Worm (Caenorhabditis elegans) whole organism, L3 larva: Measurements from ENCODE around the gene anat-1.
A peak's percentile ranks its signal among the peaks of the same experiment; 100 is the strongest.

Source experiments
- R02D3.7 ChIP-seq: fragments of 150-350 bp; optimal IDR thresholded peaks from 2 replicates; lab custom pipeline; 2014; ENCODE audit warnings: missing biosample characterization, missing genetic modification characterization
- aly-2 ChIP-seq: fragments of 150-350 bp; optimal IDR thresholded peaks from 2 replicates; lab custom pipeline; 2014; ENCODE audit warnings: missing biosample characterization, missing genetic modification characterization
- ama-1 ChIP-seq: fragments of 150-350 bp; optimal IDR thresholded peaks from 2 replicates; lab custom pipeline; 2018
- ceh-16 ChIP-seq: sonication (generic microtip); optimal IDR thresholded peaks from 2 replicates; lab custom pipeline; 2017; ENCODE audit warnings: missing biosample characterization, missing genetic modification characterization
- ceh-28 ChIP-seq: fragments of 150-350 bp; optimal IDR thresholded peaks from 2 replicates; lab custom pipeline; 2014; ENCODE audit warnings: missing biosample characterization, missing genetic modification reagents, missing genetic modification characterization
- ceh-82 ChIP-seq: fragments of 150-350 bp; optimal IDR thresholded peaks from 2 replicates; lab custom pipeline; 2014; ENCODE audit warnings: missing biosample characterization, missing genetic modification characterization
- ceh-9 ChIP-seq: sonication (generic microtip); optimal IDR thresholded peaks from 2 replicates; lab custom pipeline; 2018; ENCODE audit warnings: missing biosample characterization, missing genetic modification characterization
- daf-12 ChIP-seq: fragments of 150-350 bp; optimal IDR thresholded peaks from 2 replicates; lab custom pipeline; 2014; ENCODE audit warnings: missing biosample characterization, missing genetic modification reagents, missing genetic modification characterization
- egl-27 ChIP-seq: sonication (generic microtip); optimal IDR thresholded peaks from 4 replicates; lab custom pipeline; 2017; ENCODE audit warnings: missing biosample characterization, missing genetic modification reagents, missing genetic modification characterization
- elt-1 ChIP-seq: fragments of 150-350 bp; optimal IDR thresholded peaks from 2 replicates; lab custom pipeline; 2014; ENCODE audit warnings: missing biosample characterization, missing genetic modification characterization
- elt-2 ChIP-seq: sonication (generic microtip); optimal IDR thresholded peaks from 2 replicates; lab custom pipeline; 2016; ENCODE audit warnings: missing genetic modification reagents, mild to moderate bottlenecking, missing genetic modification characterization, missing compliant biosample characterization
- elt-3 ChIP-seq, 3 experiments: fragments of 150-350 bp in 1 of 3; sonication (generic microtip) in 2 of 3; optimal IDR thresholded peaks; 2 replicates in 2 of 3; 4 replicates in 1 of 3; lab custom pipeline; 2014 to 2017; ENCODE audit warnings: missing biosample characterization in 3 of 3, missing genetic modification characterization in 3 of 3
- eor-1 ChIP-seq, 2 experiments: fragments of 150-350 bp; optimal IDR thresholded peaks; 2 replicates each; lab custom pipeline; 2014 to 2018; ENCODE audit warnings: missing biosample characterization in 2 of 2, missing genetic modification characterization in 2 of 2
- fkh-2 ChIP-seq: fragments of 150-350 bp; optimal IDR thresholded peaks from 2 replicates; lab custom pipeline; 2014; ENCODE audit warnings: missing biosample characterization, missing genetic modification reagents, missing genetic modification characterization
- fos-1 ChIP-seq: fragments of 150-350 bp; optimal IDR thresholded peaks from 2 replicates; lab custom pipeline; 2014; ENCODE audit warnings: missing biosample characterization, missing genetic modification characterization
- hmg-11 ChIP-seq: sonication (generic microtip); optimal IDR thresholded peaks from 2 replicates; lab custom pipeline; 2016; ENCODE audit warnings: missing genetic modification characterization, missing compliant biosample characterization
- jun-1 ChIP-seq: fragments of 150-350 bp; optimal IDR thresholded peaks from 2 replicates; lab custom pipeline; 2014; ENCODE audit warnings: missing biosample characterization, missing genetic modification reagents, missing genetic modification characterization
- lin-15B ChIP-seq: fragments of 150-350 bp; optimal IDR thresholded peaks from 2 replicates; lab custom pipeline; 2014; ENCODE audit warnings: missing biosample characterization, missing genetic modification characterization
- lin-39 ChIP-seq: fragments of 150-350 bp; optimal IDR thresholded peaks from 2 replicates; lab custom pipeline; 2018; ENCODE audit warnings: missing biosample characterization, missing genetic modification reagents, missing genetic modification characterization
- mdl-1 ChIP-seq: fragments of 150-350 bp; optimal IDR thresholded peaks from 2 replicates; lab custom pipeline; 2014; ENCODE audit warnings: missing biosample characterization, missing genetic modification characterization
- nfya-1 ChIP-seq: sonication (generic microtip); optimal IDR thresholded peaks from 2 replicates; lab custom pipeline; 2017; ENCODE audit warnings: missing genetic modification characterization, mild to moderate bottlenecking, missing compliant biosample characterization, antibody characterized with exemption, moderate library complexity; ENCODE audit not compliant: insufficient read depth
- nhr-11 ChIP-seq: fragments of 150-350 bp; optimal IDR thresholded peaks from 2 replicates; lab custom pipeline; 2014; ENCODE audit warnings: missing biosample characterization, missing genetic modification characterization
- nhr-12 ChIP-seq: fragments of 150-350 bp; optimal IDR thresholded peaks from 2 replicates; lab custom pipeline; 2014; ENCODE audit warnings: missing biosample characterization, missing genetic modification characterization
- nhr-237 ChIP-seq: fragments of 150-350 bp; optimal IDR thresholded peaks from 2 replicates; lab custom pipeline; 2014; ENCODE audit warnings: missing biosample characterization, missing genetic modification characterization
- nhr-28 ChIP-seq: fragments of 150-350 bp; optimal IDR thresholded peaks from 2 replicates; lab custom pipeline; 2014; ENCODE audit warnings: missing biosample characterization, missing genetic modification characterization
- nhr-43 ChIP-seq: sonication (generic microtip); optimal IDR thresholded peaks from 2 replicates; lab custom pipeline; 2016; ENCODE audit warnings: mild to moderate bottlenecking, missing genetic modification characterization, missing compliant biosample characterization; ENCODE audit not compliant: poor library complexity, severe bottlenecking
- nhr-67 ChIP-seq: fragments of 150-350 bp; optimal IDR thresholded peaks from 2 replicates; lab custom pipeline; 2014; ENCODE audit warnings: missing biosample characterization, missing genetic modification characterization
- nhr-76 ChIP-seq: fragments of 150-350 bp; sonication (generic microtip); optimal IDR thresholded peaks from 5 replicates; lab custom pipeline; 2014; ENCODE audit warnings: missing biosample characterization, missing genetic modification characterization
- nhr-77 ChIP-seq: fragments of 150-350 bp; optimal IDR thresholded peaks from 2 replicates; lab custom pipeline; 2014; ENCODE audit warnings: missing biosample characterization, missing genetic modification characterization
- pha-4 ChIP-seq: fragments of 150-350 bp; optimal IDR thresholded peaks from 2 replicates; lab custom pipeline; 2014; ENCODE audit warnings: missing biosample characterization, missing genetic modification reagents, missing genetic modification characterization
- pqm-1 ChIP-seq: fragments of 150-350 bp; optimal IDR thresholded peaks from 2 replicates; lab custom pipeline; 2017; ENCODE audit warnings: missing biosample characterization, missing genetic modification characterization, inconsistent platforms
- sea-2 ChIP-seq: fragments of 150-350 bp; sonication (generic microtip); optimal IDR thresholded peaks from 4 replicates; lab custom pipeline; 2014; ENCODE audit warnings: missing biosample characterization, missing genetic modification reagents, missing genetic modification characterization
- skn-1 ChIP-seq: fragments of 150-350 bp; optimal IDR thresholded peaks from 2 replicates; lab custom pipeline; 2014; ENCODE audit warnings: missing biosample characterization, missing genetic modification characterization
- snpc-4 ChIP-seq: fragments of 150-350 bp; optimal IDR thresholded peaks from 2 replicates; lab custom pipeline; 2014; ENCODE audit warnings: missing biosample characterization, missing genetic modification characterization
- tbx-2 ChIP-seq: sonication (generic microtip); optimal IDR thresholded peaks from 2 replicates; lab custom pipeline; 2016; ENCODE audit warnings: mild to moderate bottlenecking, missing genetic modification characterization, missing compliant biosample characterization
- zag-1 ChIP-seq: fragments of 150-350 bp; optimal IDR thresholded peaks from 2 replicates; lab custom pipeline; 2014; ENCODE audit warnings: missing biosample characterization, missing genetic modification characterization
- ztf-11 ChIP-seq: fragments of 150-350 bp; optimal IDR thresholded peaks from 2 replicates; lab custom pipeline; 2014; ENCODE audit warnings: missing biosample characterization, missing genetic modification characterization
- ztf-4 ChIP-seq: fragments of 150-350 bp; optimal IDR thresholded peaks from 2 replicates; lab custom pipeline; 2014; ENCODE audit warnings: missing biosample characterization, missing genetic modification characterization

Gene anat-1

DNA sequence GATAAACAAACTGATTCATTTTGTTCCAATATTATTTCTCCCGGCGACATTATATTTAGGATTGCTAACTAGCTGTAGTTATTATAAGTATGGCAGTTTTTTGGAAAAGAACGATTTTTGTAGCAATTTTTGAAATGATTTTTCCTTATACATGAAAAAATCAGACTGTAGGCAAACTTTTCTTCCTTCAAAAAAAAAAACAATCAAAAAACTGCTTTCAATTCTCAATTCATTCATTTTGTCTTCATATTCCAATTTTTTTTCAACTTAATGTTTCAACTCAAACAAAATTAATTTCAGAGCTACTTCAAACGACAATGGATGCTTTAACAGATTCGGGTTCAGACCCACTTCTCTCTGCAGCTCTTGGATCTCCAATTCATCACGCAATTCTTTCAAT lies 41.2 kb downstream of the anat-1 start, which contains the start of gene ceh-48:
Gene ceh-48 (plus strand): TSS at position 301 of the 400 bp plus-strand sequence.
- no peak for TF ChIP-seq daf-12 (tag; lab: Kevin White, UChicago)
- TF ChIP-seq aly-2 (tag; lab: Kevin White, UChicago), result no peak
- TF ChIP-seq ztf-4, result no peak
- no peak for TF ChIP-seq lin-15B (tag; lab: Kevin White, UChicago)
- no peak for TF ChIP-seq fos-1 (tag; lab: Kevin White, UChicago)
- no peak for TF ChIP-seq ceh-16
- TF ChIP-seq nfya-1 (tag; lab: Kevin White, UChicago), result no peak
- TF ChIP-seq pqm-1, result no peak
- TF ChIP-seq ceh-28, result no peak
- no peak for TF ChIP-seq nhr-28
- TF ChIP-seq nhr-76 (tag; lab: Kevin White, UChicago), result no peak
- no peak for TF ChIP-seq nhr-11
- no peak for TF ChIP-seq egl-27
- TF ChIP-seq elt-3 (tag; optimal IDR thresholded peaks at IDR 0.05; lab: Kevin White, UChicago), result no peak
- no peak for TF ChIP-seq ceh-82 (tag; lab: Kevin White, UChicago)
- TF ChIP-seq nhr-43 (tag; lab: Kevin White, UChicago), result no peak
- TF ChIP-seq nhr-77 (tag; lab: Kevin White, UChicago), result no peak
- no peak for TF ChIP-seq ama-1

DNA sequence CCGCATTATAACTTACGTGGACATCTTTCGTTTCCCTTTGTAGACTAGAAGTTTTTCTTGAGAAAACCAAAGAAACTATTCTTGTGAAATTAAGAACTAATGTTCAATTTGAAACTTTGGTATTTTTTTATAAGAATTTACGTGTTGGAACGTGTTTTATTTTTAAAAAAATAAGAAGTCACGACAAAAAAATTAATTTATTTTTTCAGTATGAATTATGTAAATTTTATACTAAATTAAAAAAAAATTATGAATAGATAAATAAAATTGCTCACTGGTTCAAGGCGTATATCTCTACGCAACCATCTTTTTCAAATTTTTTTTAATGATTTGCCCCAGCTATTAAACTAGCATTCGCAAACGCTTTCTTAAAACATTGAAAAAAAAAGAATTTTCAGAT lies 46.9 kb downstream of the anat-1 start, which contains the start of gene C17H12.5:
Gene C17H12.5 (minus strand): TSS at position 101 of the 400 bp plus-strand sequence.
- TF ChIP-seq R02D3.7 (tag; lab: Kevin White, UChicago) (no peak), ceh-9 (no peak), lin-39 (tag; lab: Kevin White, UChicago) (no peak), nhr-11 (no peak), nhr-67 (no peak), ceh-28 (no peak), nhr-237 (tag; lab: Kevin White, UChicago) (no peak), nhr-43 (tag; lab: Kevin White, UChicago) (no peak), lin-15B (tag; lab: Kevin White, UChicago) (no peak), egl-27 (no peak), nhr-76 (tag; lab: Kevin White, UChicago) (no peak)

DNA sequence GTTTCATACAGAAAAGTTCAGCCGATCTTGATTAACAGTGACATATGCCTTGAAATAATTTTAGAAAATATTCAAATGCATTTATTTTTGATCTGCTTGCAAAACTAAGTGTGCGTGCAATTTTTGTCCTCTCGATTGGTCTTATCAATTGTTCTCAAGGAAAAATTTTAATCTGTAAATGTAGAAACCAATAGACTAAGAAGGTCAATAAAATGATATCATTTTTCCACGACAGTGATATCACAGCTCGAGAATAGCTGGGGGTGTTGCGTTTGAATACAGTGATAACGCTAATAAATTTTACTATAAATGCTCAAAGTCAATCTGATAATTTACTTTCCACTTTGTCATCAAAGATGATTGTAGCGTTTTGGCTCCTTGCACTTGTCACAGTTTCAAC lies 47.7 kb downstream of the anat-1 start, which contains the start of gene C17H12.8:
Gene C17H12.8 (plus strand): TSS at position 335 of the 400 bp plus-strand sequence.
- TF ChIP-seq elt-2 (tag; lab: Kevin White, UChicago) (peak; percentile 86), fkh-2 (no peak), nhr-12 (tag; lab: Kevin White, UChicago) (no peak), nhr-67 (no peak), pqm-1 (peak; percentile 55), jun-1 (tag; lab: Kevin White, UChicago) (no peak), mdl-1 (tag; lab: Kevin White, UChicago) (no peak), aly-2 (tag; lab: Kevin White, UChicago) (no peak)

DNA sequence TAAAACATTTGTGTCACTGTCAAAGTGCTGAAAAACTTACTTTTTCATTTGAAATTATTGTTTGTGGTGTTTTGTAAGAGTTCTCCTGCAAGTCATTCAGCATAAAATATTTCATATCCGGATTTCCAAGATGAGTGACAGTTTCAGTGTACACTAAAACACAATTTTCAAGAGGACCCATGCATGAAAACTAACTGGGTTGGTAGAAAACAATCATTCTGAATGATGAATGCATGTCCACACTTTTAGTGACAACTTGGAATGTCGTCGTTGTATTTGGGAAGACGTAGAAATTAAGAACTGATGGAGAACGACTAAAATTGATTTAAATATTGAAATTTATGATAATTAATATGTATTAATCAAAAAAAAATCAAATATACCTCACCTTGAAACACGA lies 51.1 kb downstream of the anat-1 start:
- no peak for TF ChIP-seq nhr-11
- TF ChIP-seq skn-1, result no peak
- TF ChIP-seq sea-2 (GFP tag; lab: Kevin White, UChicago), result no peak
- TF ChIP-seq aly-2 (tag; lab: Kevin White, UChicago), result no peak
- no peak for TF ChIP-seq zag-1
- no peak for TF ChIP-seq elt-3 (tag; optimal IDR thresholded peaks at IDR 0.05; lab: Kevin White, UChicago)
- no peak for TF ChIP-seq elt-1 (tag; lab: Kevin White, UChicago)
- no peak for TF ChIP-seq nfya-1 (tag; lab: Kevin White, UChicago)
- TF ChIP-seq snpc-4, result no peak
- TF ChIP-seq egl-27, result no peak
- TF ChIP-seq ztf-11 (tag; lab: Kevin White, UChicago), result no peak
- TF ChIP-seq elt-2 (tag; lab: Kevin White, UChicago), result no peak
- no peak for TF ChIP-seq nhr-77 (tag; lab: Kevin White, UChicago)
- no peak for TF ChIP-seq pha-4
- no peak for TF ChIP-seq tbx-2 (tag; lab: Kevin White, UChicago)
- no peak for TF ChIP-seq nhr-67
- TF ChIP-seq fos-1 (tag; lab: Kevin White, UChicago), result no peak
- TF ChIP-seq eor-1 (tag; optimal IDR thresholded peaks at IDR 0.05; lab: Kevin White, UChicago), result no peak
- TF ChIP-seq hmg-11 (tag; lab: Kevin White, UChicago), result no peak
- TF ChIP-seq nhr-76 (tag; lab: Kevin White, UChicago), result no peak
